Worm (Caenorhabditis elegans) whole organism, L4/young adult: ENCODE measurements around the gene Y39D8A.1.

Experiments used
- W03F9.2 ChIP-seq: fragments of 150-350 bp; optimal IDR thresholded peaks from 2 replicates; lab custom pipeline; 2014; ENCODE audit warnings: missing biosample characterization, missing genetic modification characterization
- him-1 ChIP-seq: sonication (generic microtip); optimal IDR thresholded peaks from 2 replicates; lab custom pipeline; 2016; ENCODE audit warnings: missing genotype, missing genetic modification reagents, missing genetic modification characterization, missing compliant biosample characterization

- TF ChIP-seq W03F9.2 (tag; lab: Kevin White, UChicago) (no peak), him-1 (tag; lab: Kevin White, UChicago) (no peak)
These were observed 3.9 kb upstream of the Y39D8A.1 start, which contains the start of gene dod-19 for ce11 chrV:414630-415029.
